Fruit fly (Drosophila melanogaster): Measurements from ENCODE around the gene obst-E.

dm6 chr2L:5771179-5771578 is 5.2 kb upstream of the obst-E start:
- TF ChIP-seq psq (optimal IDR thresholded peaks at IDR 0.05) (no peak), usp (GFP tag; optimal IDR thresholded peaks at IDR 0.05) (no peak)
